Worm (Caenorhabditis elegans): ENCODE data around the gene sre-44.

sre-44 gene

ce11 chrII:13997477-13997876, 48.1 kb downstream of the sre-44 start, which contains the start of gene F01D5.1:
Gene F01D5.1 (minus strand): TSS chrII:13997581.
- TF ChIP-seq zip-4 (GFP tag; optimal IDR thresholded peaks at IDR 0.05) (no peak), elt-2 (tag; optimal IDR thresholded peaks at IDR 0.05) (peak; percentile 84)

DNA sequence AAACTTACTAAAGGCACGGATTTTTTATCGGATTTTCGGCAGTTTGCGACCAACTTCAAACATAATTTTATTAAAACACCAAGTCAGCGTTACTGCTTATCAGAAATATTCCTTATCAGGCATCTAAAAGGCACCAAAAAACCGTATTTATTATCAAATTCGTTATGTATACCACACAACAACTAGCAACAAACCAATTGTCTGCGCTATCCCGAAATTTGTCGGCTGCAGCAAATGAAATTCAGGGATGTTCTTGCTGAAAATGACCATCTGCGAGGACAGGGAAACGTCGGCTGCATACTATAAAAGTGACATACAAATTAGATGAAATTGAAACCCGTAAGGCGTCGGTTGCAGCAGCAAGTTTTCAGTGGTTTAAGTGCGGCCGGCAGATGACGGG, 48.6 kb downstream of the sre-44 start:
- TF ChIP-seq tlp-1 (tag; optimal IDR thresholded peaks at IDR 0.05) (no peak), grh-1 (GFP tag; IDR thresholded peaks at IDR 0.05) (no peak), C34B4.2 (tag; optimal IDR thresholded peaks at IDR 0.05) (no peak), C04F5.9 (tag; optimal IDR thresholded peaks at IDR 0.05) (no peak), elt-2 (tag; optimal IDR thresholded peaks at IDR 0.05) (no peak), nhr-71 (tag; optimal IDR thresholded peaks at IDR 0.05) (no peak), pax-3 (tag; optimal IDR thresholded peaks at IDR 0.05) (no peak), F16B12.6 (tag; optimal IDR thresholded peaks at IDR 0.05) (no peak), lin-13 (GFP tag; optimal IDR thresholded peaks at IDR 0.05) (no peak), pag-3 (tag; optimal IDR thresholded peaks at IDR 0.05; ENCODE audit: borderline replicate concordance, insufficient read depth) (no peak), ceh-63 (GFP tag; optimal IDR thresholded peaks at IDR 0.05) (no peak), unc-86 (tag; optimal IDR thresholded peaks at IDR 0.05) (no peak), fkh-10 (GFP tag; optimal IDR thresholded peaks at IDR 0.05) (no peak), tbx-2 (tag; optimal IDR thresholded peaks at IDR 0.05) (no peak), egl-27 (tag; optimal IDR thresholded peaks at IDR 0.05) (no peak), nhr-84 (tag; optimal IDR thresholded peaks at IDR 0.05) (no peak)

- TF ChIP-seq unc-30 (tag; optimal IDR thresholded peaks at IDR 0.05) = no peak
- TF ChIP-seq fkh-8 (tag; optimal IDR thresholded peaks at IDR 0.05) = no peak
- TF ChIP-seq alr-1 (tag; optimal IDR thresholded peaks at IDR 0.05; ENCODE audit: borderline replicate concordance) = no peak
- no peak for TF ChIP-seq lin-35 (GFP tag; optimal IDR thresholded peaks at IDR 0.05)
- no peak for TF ChIP-seq pag-3 (tag; optimal IDR thresholded peaks at IDR 0.05; ENCODE audit: borderline replicate concordance, insufficient read depth)
- no peak for TF ChIP-seq nhr-71 (tag; optimal IDR thresholded peaks at IDR 0.05)
- no peak for TF ChIP-seq swsn-7 (tag; optimal IDR thresholded peaks at IDR 0.05)
- no peak for TF ChIP-seq ama-1 (optimal IDR thresholded peaks at IDR 0.05)
- no peak for TF ChIP-seq nhr-237 (tag; optimal IDR thresholded peaks at IDR 0.05)
- TF ChIP-seq sox-4 (tag; optimal IDR thresholded peaks at IDR 0.05) = no peak
- no peak for TF ChIP-seq skn-1 (tag; optimal IDR thresholded peaks at IDR 0.05)
- no peak for TF ChIP-seq isw-1 (GFP tag; IDR thresholded peaks at IDR 0.05)
- no peak for TF ChIP-seq lin-15B (tag; optimal IDR thresholded peaks at IDR 0.05)
- TF ChIP-seq dpl-1 (GFP tag; optimal IDR thresholded peaks at IDR 0.05) = no peak
- no peak for TF ChIP-seq C34B4.2 (tag; optimal IDR thresholded peaks at IDR 0.05)
- TF ChIP-seq sup-37 (GFP tag; optimal IDR thresholded peaks at IDR 0.05) = no peak
- TF ChIP-seq efl-1 (optimal IDR thresholded peaks at IDR 0.05) = no peak
- TF ChIP-seq efl-1 (GFP tag; optimal IDR thresholded peaks at IDR 0.05 in 1 of 2) = no peak
- TF ChIP-seq unc-86 (tag; optimal IDR thresholded peaks at IDR 0.05) = no peak
- TF ChIP-seq nhr-47 (tag; optimal IDR thresholded peaks at IDR 0.05) = no peak
- TF ChIP-seq irx-1 (tag; optimal IDR thresholded peaks at IDR 0.05) = no peak
Observed at ce11 chrII:13998964-13999363, 49.6 kb downstream of the sre-44 start, which contains the start of gene F01D5.2. Gene F01D5.2 (minus strand): TSS chrII:13999064.

- TF ChIP-seq elt-2 (tag; optimal IDR thresholded peaks at IDR 0.05) = peak; percentile 21
Observed at ce11 chrII:14000044-14000443, 50.7 kb downstream of the sre-44 start, which contains the start of gene F01D5.3. Gene F01D5.3 (minus strand): TSS chrII:14000144.
